Worm (Caenorhabditis elegans) whole organism, early embryonic: ENCODE measurements around the gene lido-9.

Source experiments
- B0310.2 ChIP-seq: sonication (generic microtip); optimal IDR thresholded peaks from 2 replicates; lab custom pipeline; 2016; ENCODE audit warnings: mild to moderate bottlenecking, missing genetic modification characterization, missing compliant biosample characterization
- F13C5.2 ChIP-seq: sonication (generic microtip); optimal IDR thresholded peaks from 2 replicates; lab custom pipeline; 2017; ENCODE audit warnings: mild to moderate bottlenecking, missing genetic modification characterization, inconsistent platforms, missing compliant biosample characterization
- aly-1 ChIP-seq: sonication (generic microtip); optimal IDR thresholded peaks from 2 replicates; lab custom pipeline; 2016; ENCODE audit warnings: missing genetic modification characterization, missing compliant biosample characterization
- ama-1 ChIP-seq: fragments of 150-350 bp; optimal IDR thresholded peaks from 2 replicates; lab custom pipeline; 2014
- ceh-13 ChIP-seq: fragments of 200-800 bp; sonication (Bioruptor generic); optimal IDR thresholded peaks from 2 replicates; lab custom pipeline; 2018; ENCODE audit warnings: mild to moderate bottlenecking, missing genetic modification characterization, missing compliant biosample characterization
- ceh-36 ChIP-seq: sonication (generic microtip); optimal IDR thresholded peaks from 2 replicates; lab custom pipeline; 2016; ENCODE audit warnings: missing genetic modification characterization, inconsistent platforms, missing compliant biosample characterization
- ets-7 ChIP-seq: sonication (generic microtip); optimal IDR thresholded peaks from 2 replicates; lab custom pipeline; 2016; ENCODE audit warnings: missing genotype, missing genetic modification characterization, missing compliant biosample characterization
- flt-1 ChIP-seq: fragments of 200-800 bp; sonication (Bioruptor generic); IDR thresholded peaks from 2 replicates; pipeline ENCODE4 v1.3.6; 2022; ENCODE audit warnings: missing genetic modification characterization, missing compliant biosample characterization
- hmbx-1 ChIP-seq: sonication (generic microtip); optimal IDR thresholded peaks from 2 replicates; lab custom pipeline; 2016; ENCODE audit warnings: mild to moderate bottlenecking, missing genetic modification characterization, missing compliant biosample characterization
- hmg-4 ChIP-seq: fragments of 200-800 bp; sonication (Bioruptor generic); optimal IDR thresholded peaks from 2 replicates; lab custom pipeline; 2018; ENCODE audit warnings: mild to moderate bottlenecking, missing genetic modification characterization, missing compliant biosample characterization
- hnd-1 ChIP-seq: sonication (generic microtip); optimal IDR thresholded peaks from 2 replicates; lab custom pipeline; 2016; ENCODE audit warnings: missing genetic modification characterization, missing compliant biosample characterization
- pes-1 ChIP-seq: fragments of 200-800 bp; sonication (Bioruptor generic); IDR thresholded peaks from 2 replicates; pipeline ENCODE4 v1.3.6; 2022; ENCODE audit warnings: missing genetic modification reagents, missing genetic modification characterization, missing compliant biosample characterization
- scrt-1 ChIP-seq: fragments of 200-800 bp; sonication (Bioruptor generic); IDR thresholded peaks from 2 replicates; pipeline ENCODE4 v1.3.6; 2022; ENCODE audit warnings: missing genetic modification characterization, missing compliant biosample characterization
- sea-1 ChIP-seq: fragments of 200-800 bp; sonication (Bioruptor generic); conservative IDR thresholded peaks from 2 replicates; pipeline ENCODE4 v1.3.6; 2022; ENCODE audit warnings: missing genetic modification characterization, missing compliant biosample characterization
- tbx-11 ChIP-seq: fragments of 200-800 bp; sonication (Bioruptor generic); IDR thresholded peaks from 2 replicates; pipeline ENCODE4 v1.3.6; 2022; ENCODE audit warnings: missing genetic modification characterization, missing compliant biosample characterization
- tbx-37 ChIP-seq: fragments of 200-800 bp; sonication (Bioruptor generic); conservative IDR thresholded peaks from 2 replicates; pipeline ENCODE4 v1.3.6; 2022; ENCODE audit warnings: missing genetic modification reagents, missing genetic modification characterization, missing compliant biosample characterization
- tra-4 ChIP-seq: sonication (generic microtip); optimal IDR thresholded peaks from 2 replicates; lab custom pipeline; 2017; ENCODE audit warnings: missing genetic modification characterization, missing compliant biosample characterization

The lido-9 gene

DNA sequence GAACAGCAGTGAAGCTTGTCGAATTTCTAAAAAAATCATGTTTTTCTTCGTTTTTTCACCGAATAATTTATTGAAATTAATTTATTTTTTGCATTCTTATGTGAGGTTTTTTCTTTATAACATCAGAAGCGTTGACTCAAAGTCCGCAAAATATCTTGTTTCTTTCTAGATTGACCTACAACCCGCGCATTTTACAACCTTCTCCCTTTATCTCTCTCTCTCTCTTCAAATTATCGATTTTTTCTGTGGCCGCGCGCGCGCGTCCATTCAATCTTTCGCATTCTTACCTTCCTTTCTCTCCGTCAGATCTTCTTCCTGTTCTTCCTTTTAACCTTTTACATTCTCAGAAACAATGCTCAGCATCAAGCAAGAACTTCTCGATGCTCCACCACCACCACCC is 4.9 kb downstream of the lido-9 start, which contains the start of gene lido-12:
Gene lido-12, plus strand, starts transcription at position 301 of the 400 bp plus-strand sequence.
- TF ChIP-seq sea-1 = no peak
- TF ChIP-seq tra-4 = no peak

DNA sequence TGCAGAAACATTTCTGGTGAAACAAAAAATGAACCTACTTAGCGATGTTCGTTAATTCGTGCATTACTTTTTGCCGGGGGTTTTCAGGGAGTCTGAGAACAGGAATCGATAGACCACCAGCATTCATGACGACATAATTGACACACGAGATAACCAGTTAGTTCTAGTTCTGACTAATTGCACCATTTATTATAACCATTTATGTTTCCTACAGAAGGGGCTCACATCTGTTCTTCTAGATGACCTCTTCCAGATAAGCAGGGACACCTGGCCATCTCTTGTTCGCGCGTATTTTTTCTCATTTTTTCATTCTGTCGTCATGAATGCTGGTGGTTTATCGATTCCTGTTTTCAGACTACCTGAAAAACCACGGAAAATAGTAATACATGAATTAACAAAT is 7.8 kb downstream of the lido-9 start, which contains the start of gene sdz-5:
Gene sdz-5, plus strand, starts transcription at position 301 of the 400 bp plus-strand sequence.
- TF ChIP-seq ceh-13 = no peak
- TF ChIP-seq tra-4 = no peak
- no peak for TF ChIP-seq scrt-1
- TF ChIP-seq ets-7 (tag; lab: Kevin White, UChicago) = no peak
- no peak for TF ChIP-seq ceh-36 (tag; lab: Kevin White, UChicago)
- no peak for TF ChIP-seq flt-1 (GFP tag; lab: Robert Waterston, UW)
- TF ChIP-seq B0310.2 (tag; lab: Kevin White, UChicago) = no peak

DNA sequence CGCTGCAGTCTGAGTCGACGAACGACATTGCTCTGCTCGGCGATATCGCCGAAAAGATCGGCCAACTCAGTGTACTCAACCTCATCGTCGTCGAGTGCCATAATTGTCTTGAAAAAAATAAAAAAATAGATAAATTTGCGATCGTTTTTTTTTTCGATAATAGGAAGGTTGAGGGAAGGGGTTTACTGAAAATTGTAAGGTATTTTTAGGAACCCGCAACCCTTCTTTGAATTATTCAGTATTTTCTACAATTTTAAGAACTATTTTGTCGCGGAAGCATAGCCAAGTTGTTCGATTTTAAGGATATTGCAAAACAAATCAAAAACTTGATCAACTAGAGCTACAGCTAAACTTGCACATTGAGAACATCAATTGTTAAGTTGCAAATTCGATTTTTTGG is 11.6 kb downstream of the lido-9 start, which contains the start of gene C41H7.9:
Gene C41H7.9, minus strand, starts transcription at position 101 of the 400 bp plus-strand sequence.
- TF ChIP-seq tbx-11 (no peak), tra-4 (no peak), ceh-36 (tag; lab: Kevin White, UChicago) (no peak), hnd-1 (tag; lab: Kevin White, UChicago) (no peak), ama-1 (lab: Kevin White, UChicago) (no peak), hmg-4 (no peak), aly-1 (tag; lab: Kevin White, UChicago) (no peak), ets-7 (tag; lab: Kevin White, UChicago) (no peak), scrt-1 (no peak), hmbx-1 (no peak), F13C5.2 (tag; lab: Kevin White, UChicago) (no peak), pes-1 (GFP tag; lab: Robert Waterston, UW) (no peak), tbx-37 (GFP tag; lab: Robert Waterston, UW) (no peak), sea-1 (no peak), ceh-13 (no peak), flt-1 (GFP tag; lab: Robert Waterston, UW) (no peak), B0310.2 (tag; lab: Kevin White, UChicago) (no peak)

DNA sequence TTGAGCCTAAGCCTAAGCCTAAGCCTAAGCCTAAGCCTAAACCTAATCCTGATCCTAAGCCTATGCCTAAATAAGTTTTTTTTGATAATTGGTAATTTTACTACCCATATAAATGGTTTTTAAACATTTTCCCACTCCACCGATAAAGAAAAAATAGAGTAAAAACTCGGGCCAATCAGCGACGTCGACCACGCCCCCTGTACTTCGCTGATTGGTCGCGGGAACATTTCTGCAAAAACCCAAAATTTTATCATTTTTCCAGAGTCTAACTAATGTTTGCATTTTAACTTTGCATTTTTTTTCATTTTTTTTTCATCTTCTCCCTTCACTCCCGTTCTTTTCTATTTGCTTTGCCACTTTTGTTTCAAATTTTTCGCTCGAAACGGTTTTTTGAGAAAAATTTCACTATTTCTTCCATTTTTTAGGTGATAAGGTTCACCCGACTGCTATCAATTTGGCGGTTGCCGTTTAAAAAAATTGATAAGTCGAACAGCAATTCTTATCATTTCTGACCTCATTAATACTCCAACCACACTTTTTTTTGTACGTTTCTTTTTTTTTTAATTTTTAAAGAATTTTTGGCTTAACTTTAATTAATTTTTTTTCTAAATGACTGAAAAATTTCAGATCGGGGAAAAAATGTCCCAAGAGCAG is 13.8 kb downstream of the lido-9 start, which contains the start of gene C41H7.2:
Gene C41H7.2, plus strand, starts transcription at position 622 of the 654 bp plus-strand sequence.
- TF ChIP-seq F13C5.2 (tag; lab: Kevin White, UChicago) = no peak

DNA sequence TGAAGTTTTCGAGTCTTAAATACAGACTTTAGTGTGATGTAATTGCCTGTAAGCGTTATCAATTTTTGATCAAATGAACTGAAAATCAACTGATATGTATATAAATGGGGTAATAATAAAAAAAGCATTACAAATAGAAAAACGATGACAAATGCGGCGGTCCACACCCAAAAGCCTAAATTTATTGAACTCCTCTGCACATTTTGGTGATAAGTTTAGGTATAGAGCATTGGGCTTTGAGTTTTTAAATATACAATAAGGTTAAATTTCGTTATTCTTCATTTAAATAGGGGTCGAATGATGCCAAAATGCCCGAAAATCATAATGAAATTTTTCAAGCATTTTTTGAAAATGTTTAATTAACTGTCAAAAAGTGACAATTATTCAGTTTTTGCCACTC is 19.2 kb downstream of the lido-9 start, which contains the start of gene clec-3:
Gene clec-3, minus strand, starts transcription at position 101 of the 400 bp plus-strand sequence.
- TF ChIP-seq tra-4 (no peak), hmbx-1 (no peak), hmg-4 (no peak), scrt-1 (no peak), tbx-37 (GFP tag; lab: Robert Waterston, UW) (no peak), F13C5.2 (tag; lab: Kevin White, UChicago) (no peak), flt-1 (GFP tag; lab: Robert Waterston, UW) (no peak)

DNA sequence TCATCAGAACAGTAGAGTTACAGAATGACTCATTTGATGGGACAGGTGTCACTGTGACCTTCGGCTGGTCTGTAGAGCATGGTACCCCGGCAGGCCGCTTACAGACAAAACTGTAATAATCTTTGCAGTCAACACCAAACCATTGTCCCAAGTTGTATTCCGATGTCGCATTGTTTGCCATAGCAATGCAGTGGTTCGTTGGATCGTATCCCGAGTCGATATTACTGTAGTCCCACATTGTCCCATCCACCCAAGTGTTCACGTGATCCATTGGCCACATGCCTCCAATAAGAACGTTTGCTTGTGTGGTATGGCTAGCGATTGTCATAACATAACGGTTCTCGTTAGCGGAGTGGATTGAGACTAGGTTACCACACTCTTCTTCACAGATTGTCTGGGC is 20.3 kb downstream of the lido-9 start:
- no peak for TF ChIP-seq aly-1 (tag; lab: Kevin White, UChicago)
- no peak for TF ChIP-seq sea-1
- TF ChIP-seq F13C5.2 (tag; lab: Kevin White, UChicago) = no peak
- no peak for TF ChIP-seq ceh-13
- no peak for TF ChIP-seq tra-4
- TF ChIP-seq ets-7 (tag; lab: Kevin White, UChicago) = no peak
- no peak for TF ChIP-seq hmbx-1
- TF ChIP-seq ceh-36 (tag; lab: Kevin White, UChicago) = no peak
- no peak for TF ChIP-seq tbx-37 (GFP tag; lab: Robert Waterston, UW)
- no peak for TF ChIP-seq pes-1 (GFP tag; lab: Robert Waterston, UW)
- TF ChIP-seq B0310.2 (tag; lab: Kevin White, UChicago) = no peak
- TF ChIP-seq tbx-11 = no peak

DNA sequence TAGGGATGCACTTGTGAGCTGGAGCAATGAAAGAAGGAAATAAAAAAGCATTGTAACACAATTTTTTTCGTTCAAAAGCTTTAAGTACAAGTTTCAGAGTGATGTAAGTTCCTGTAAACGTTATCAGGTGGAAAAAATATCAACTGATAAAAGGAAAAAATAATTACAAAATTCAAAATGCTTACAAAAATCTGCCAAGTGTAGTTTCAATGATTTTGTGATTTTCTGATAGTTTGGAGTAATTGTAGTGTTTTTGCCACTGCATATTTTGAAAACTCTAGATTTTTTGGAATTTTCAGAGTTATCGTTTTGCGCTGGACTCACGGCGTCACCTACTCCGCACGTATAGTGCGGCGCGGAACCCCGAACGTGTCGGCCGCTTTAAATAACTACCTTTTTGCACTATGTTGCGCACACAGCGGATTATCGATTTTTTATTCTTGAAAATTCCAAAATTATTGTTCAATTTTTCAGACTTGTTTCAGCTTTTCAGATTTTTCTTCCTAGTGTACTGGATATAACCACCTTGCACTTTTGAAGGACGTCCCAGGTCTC is 22.9 kb downstream of the lido-9 start, which contains the start of gene clec-2:
Gene clec-2, minus strand, starts transcription at position 51 of the 555 bp plus-strand sequence.
- TF ChIP-seq sea-1 (no peak), hmbx-1 (no peak), flt-1 (GFP tag; lab: Robert Waterston, UW) (no peak)

DNA sequence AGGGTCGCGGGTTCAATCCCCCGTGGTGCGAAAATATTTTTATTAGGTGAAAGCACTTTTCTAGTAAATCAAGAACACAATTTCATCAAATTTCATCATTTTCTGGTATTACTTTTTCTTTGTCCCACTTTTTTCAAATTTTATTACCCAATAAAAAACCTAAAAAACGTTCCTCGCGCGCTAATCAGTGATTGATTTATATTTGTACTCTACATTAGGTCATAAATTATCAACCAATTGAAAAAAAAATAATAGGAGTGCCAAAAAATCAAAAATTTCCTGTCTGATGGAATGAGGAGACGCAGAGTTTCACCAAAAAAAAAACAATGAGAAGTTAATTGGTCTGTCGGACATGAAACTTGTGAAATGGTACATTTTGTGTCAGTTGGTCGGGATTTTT is 24.1 kb downstream of the lido-9 start:
- TF ChIP-seq tbx-37 (GFP tag; lab: Robert Waterston, UW) = no peak
- no peak for TF ChIP-seq ceh-13
- no peak for TF ChIP-seq ama-1 (lab: Kevin White, UChicago)
- TF ChIP-seq hmbx-1 = no peak
- no peak for TF ChIP-seq ceh-36 (tag; lab: Kevin White, UChicago)
- TF ChIP-seq flt-1 (GFP tag; lab: Robert Waterston, UW) = no peak
- no peak for TF ChIP-seq scrt-1
- TF ChIP-seq pes-1 (GFP tag; lab: Robert Waterston, UW) = no peak
- no peak for TF ChIP-seq B0310.2 (tag; lab: Kevin White, UChicago)
- no peak for TF ChIP-seq aly-1 (tag; lab: Kevin White, UChicago)
- TF ChIP-seq hnd-1 (tag; lab: Kevin White, UChicago) = no peak
- no peak for TF ChIP-seq sea-1
- no peak for TF ChIP-seq tbx-11
